Fruit fly (Drosophila melanogaster): ENCODE data around the gene CG4928.

The CG4928 gene

DNA sequence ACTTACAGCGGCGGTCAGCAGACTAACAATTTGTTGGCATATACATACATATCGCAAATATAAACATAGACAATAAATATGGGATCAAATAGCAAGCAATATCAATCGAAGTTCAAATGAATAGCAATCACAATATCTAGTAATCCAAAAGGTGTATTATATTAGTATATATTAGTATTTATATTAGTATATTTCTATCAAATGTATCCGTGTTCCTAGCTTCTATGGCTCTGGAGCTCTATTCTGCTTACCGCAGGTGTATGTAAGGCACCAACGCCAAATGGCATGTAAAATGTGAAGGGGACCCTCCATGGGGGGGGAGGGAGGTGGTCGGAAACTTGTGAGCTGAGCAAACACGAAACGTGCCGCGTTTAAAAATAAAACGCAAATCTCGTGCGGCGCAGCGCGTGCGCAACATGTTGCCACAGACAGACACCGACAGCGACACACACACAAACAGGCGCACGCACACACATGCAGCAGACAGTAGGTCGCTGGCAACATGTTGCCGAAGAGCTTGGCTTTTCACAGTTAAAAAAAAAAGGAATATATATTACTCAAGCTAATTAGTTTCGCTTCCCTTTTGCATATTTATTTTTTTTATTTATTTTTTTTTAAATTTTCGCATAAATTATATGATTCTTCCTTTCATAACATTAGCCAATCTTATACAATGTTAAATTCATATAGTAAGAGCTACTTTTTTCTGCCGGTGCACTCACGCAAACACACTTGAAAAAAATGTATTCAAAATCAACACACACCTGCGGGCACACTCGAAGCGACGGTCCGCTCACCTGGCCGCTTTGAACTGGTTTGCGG, 17.7 kb downstream of the CG4928 start (continued):
- TF ChIP-seq Poxn (GFP tag; IDR thresholded peaks at IDR 0.05) (peak; percentile 28; the same call in 1 of the 2 replicates), ci (GFP tag; IDR thresholded peaks at IDR 0.05) (no peak; the same call in 2 of the 3 replicates), CG11085 (GFP tag; IDR thresholded peaks at IDR 0.05) (0 out of 2 replicates have a peak, but pooled peaks have one; percentile 24), pum (GFP tag; optimal IDR thresholded peaks at IDR 0.05) (peak; percentile 2), CG11695 (GFP tag; IDR thresholded peaks at IDR 0.05) (peak; percentile 74), CG17612 (GFP tag; IDR thresholded peaks at IDR 0.05) (no peak), CG11560 (tag; IDR thresholded peaks at IDR 0.05) (0 out of 3 replicates have a peak, but pooled peaks have one; percentile 19), Hr3 (GFP tag; optimal IDR thresholded peaks at IDR 0.05) (peak; percentile 65), bsh (GFP tag; optimal IDR thresholded peaks at IDR 0.05) (peak; percentile 27 to 67), Lim3 (GFP tag; IDR thresholded peaks at IDR 0.05) (0 out of 2 replicates have a peak, but pooled peaks have one; percentile 34), Dref (GFP tag; IDR thresholded peaks at IDR 0.05) (no peak), Deaf1 (tag; optimal IDR thresholded peaks at IDR 0.05) (peak; percentile 21), CG30403 (GFP tag; optimal IDR thresholded peaks at IDR 0.05) (peak; percentile 71), CG15696 (tag; optimal IDR thresholded peaks at IDR 0.05) (peak; percentile 14), CG7372 (GFP tag; IDR thresholded peaks at IDR 0.05) (peak; percentile 46), ab (GFP tag; optimal IDR thresholded peaks at IDR 0.05) (no peak), lov (optimal IDR thresholded peaks at IDR 0.05) (no peak), lov (GFP tag; IDR thresholded peaks at IDR 0.05) (no peak), CG15479 (GFP tag; optimal IDR thresholded peaks at IDR 0.05) (no peak), Rfx (GFP tag; IDR thresholded peaks at IDR 0.05) (peak; percentile 77), Lhr (GFP tag; optimal IDR thresholded peaks at IDR 0.05) (no peak), CG32532 (GFP tag; IDR thresholded peaks at IDR 0.05) (peak; percentile 78), CG2199 (GFP tag; IDR thresholded peaks at IDR 0.05) (peak; percentile 69; the same call in 2 of the 3 replicates), CG8478 (optimal IDR thresholded peaks at IDR 0.05) (no peak), CG1832 (GFP tag; optimal IDR thresholded peaks at IDR 0.05) (no peak), Drgx (GFP tag; IDR thresholded peaks at IDR 0.05) (peak; percentile 88), lola (GFP tag; optimal IDR thresholded peaks at IDR 0.05) (peak in 1 of 3 experiments; percentile 25), MBD-R2 (GFP tag; IDR thresholded peaks at IDR 0.05) (peak; percentile 27; the same call in 1 of the 2 replicates), CG10565 (GFP tag; optimal IDR thresholded peaks at IDR 0.05) (no peak), gsb (GFP tag; IDR thresholded peaks at IDR 0.05) (peak; percentile 42; the same call in 1 of the 2 replicates), Opbp (GFP tag; IDR thresholded peaks at IDR 0.05; ENCODE audit: partially characterized antibody) (no peak), CG3995 (GFP tag; optimal IDR thresholded peaks at IDR 0.05) (no peak), CG7928 (GFP tag; optimal IDR thresholded peaks at IDR 0.05) (peak; percentile 11), CG15514 (GFP tag; optimal IDR thresholded peaks at IDR 0.05) (peak; percentile 38), CG43689 (GFP tag; IDR thresholded peaks at IDR 0.05) (no peak), CG6654 (GFP tag; optimal IDR thresholded peaks at IDR 0.05) (peak; percentile 2), dmrt99B (tag; optimal IDR thresholded peaks at IDR 0.05) (peak; percentile 84), H15 (GFP tag; IDR thresholded peaks at IDR 0.05) (peak; percentile 60; the same call in 2 of the 3 replicates), CG42726 (GFP tag; IDR thresholded peaks at IDR 0.05; ENCODE audit: partially characterized antibody) (no peak), Ravus (GFP tag; IDR thresholded peaks at IDR 0.05) (no peak; the same call in 1 of the 2 replicates), sens (GFP tag) (peak; percentile 91), Asciz (GFP tag; optimal IDR thresholded peaks at IDR 0.05) (peak; percentile 55), slbo (GFP tag; IDR thresholded peaks at IDR 0.05) (peak; percentile 68), MESR4 (GFP tag; optimal IDR thresholded peaks at IDR 0.05) (no peak), CG4854 (GFP tag; optimal IDR thresholded peaks at IDR 0.05) (no peak), zfh1 (GFP tag; IDR thresholded peaks at IDR 0.05) (peak; percentile 61; the same call in 2 of the 3 replicates), CG14860 (GFP tag; IDR thresholded peaks at IDR 0.05; ENCODE audit: partially characterized antibody) (no peak), emc (GFP tag; optimal IDR thresholded peaks at IDR 0.05) (no peak), CG11247 (GFP tag; IDR thresholded peaks at IDR 0.05) (peak; percentile 47)
